Worm (Caenorhabditis elegans): ENCODE data around the gene T05B4.10.

DNA sequence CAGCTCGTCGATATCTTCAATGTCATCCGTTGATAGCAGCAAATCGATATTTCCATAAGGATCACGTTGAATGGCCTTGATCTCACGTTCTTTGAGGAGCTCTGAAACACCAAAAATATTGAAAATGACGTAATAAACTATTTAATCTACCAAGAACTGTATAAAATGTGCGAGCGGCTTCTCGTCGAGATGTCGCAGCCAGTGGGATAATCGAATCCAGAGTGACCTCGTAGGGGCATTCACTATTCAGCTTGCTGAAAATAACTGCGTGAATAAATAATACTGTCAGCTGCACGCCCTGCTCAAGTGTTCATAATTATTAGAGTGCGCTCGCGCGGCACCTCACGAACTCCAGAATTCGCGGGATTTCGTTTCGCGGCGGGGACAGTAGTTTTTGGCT lies 49.6 kb upstream of the T05B4.10 start, which contains the start of gene Y45G5AM.7:
- no peak for TF ChIP-seq lin-13 (tag; optimal IDR thresholded peaks at IDR 0.05)
- no peak for TF ChIP-seq elt-3 (tag; optimal IDR thresholded peaks at IDR 0.05)
